Worm (Caenorhabditis elegans) whole organism, young adult: ENCODE results near the gene ensh-1.

Experiments
- B0261.1 ChIP-seq: sonication (generic microtip); optimal IDR thresholded peaks from 2 replicates; lab custom pipeline; 2016; ENCODE audit warnings: mild to moderate bottlenecking, missing genetic modification characterization, moderate library complexity, missing compliant biosample characterization
- C06A6.2 ChIP-seq: fragments of 200-800 bp; sonication (Bioruptor generic); conservative IDR thresholded peaks from 2 replicates; pipeline ENCODE4 v1.3.6; 2022; ENCODE audit warnings: missing genetic modification characterization, missing compliant biosample characterization
- D2030.7 ChIP-seq: fragments of 200-800 bp; sonication (Bioruptor generic); IDR thresholded peaks from 2 replicates; pipeline ENCODE4 v1.3.6; 2022; ENCODE audit warnings: missing genetic modification reagents, missing genetic modification characterization, missing compliant biosample characterization
- F22D6.2 ChIP-seq: sonication (generic microtip); optimal IDR thresholded peaks from 2 replicates; lab custom pipeline; 2016; ENCODE audit warnings: mild to moderate bottlenecking, missing genetic modification characterization, missing compliant biosample characterization
- F33H1.4 ChIP-seq: fragments of 200-800 bp; sonication (Bioruptor generic); IDR thresholded peaks from 2 replicates; pipeline ENCODE4 v1.3.6; 2022; ENCODE audit warnings: missing genetic modification reagents, missing genetic modification characterization, missing compliant biosample characterization
- F49E8.2 ChIP-seq: sonication (generic microtip); optimal IDR thresholded peaks from 3 replicates; lab custom pipeline; 2017; ENCODE audit warnings: missing genetic modification characterization, mild to moderate bottlenecking, missing compliant biosample characterization, antibody characterized with exemption, moderate library complexity; ENCODE audit not compliant: insufficient read depth
- F52B5.7 ChIP-seq: sonication (generic microtip); optimal IDR thresholded peaks from 2 replicates; lab custom pipeline; 2016; ENCODE audit warnings: mild to moderate bottlenecking, missing genetic modification characterization, missing compliant biosample characterization
- F55B11.4 ChIP-seq: sonication (generic microtip); optimal IDR thresholded peaks from 2 replicates; lab custom pipeline; 2016; ENCODE audit warnings: missing compliant biosample characterization, missing genetic modification characterization, borderline replicate concordance; ENCODE audit not compliant: insufficient read depth
- K12H6.12 ChIP-seq: fragments of 200-800 bp; sonication (Bioruptor generic); optimal IDR thresholded peaks from 2 replicates; lab custom pipeline; 2018; ENCODE audit warnings: mild to moderate bottlenecking, missing genetic modification characterization, missing compliant biosample characterization
- Y67H2A.10 ChIP-seq: fragments of 200-800 bp; sonication (Bioruptor generic); conservative IDR thresholded peaks from 2 replicates; pipeline ENCODE4 v1.3.6; 2022; ENCODE audit warnings: missing genetic modification reagents, missing genetic modification characterization, missing compliant biosample characterization
- Y95B8A.8 ChIP-seq: fragments of 200-800 bp; sonication (Bioruptor generic); IDR thresholded peaks from 2 replicates; pipeline ENCODE4 v1.3.6; 2022; ENCODE audit warnings: missing genetic modification reagents, missing genetic modification characterization, missing compliant biosample characterization
- aptf-2 ChIP-seq: fragments of 200-800 bp; sonication (Bioruptor generic); conservative IDR thresholded peaks from 2 replicates; pipeline ENCODE4 v1.3.6; 2022; ENCODE audit warnings: missing genetic modification reagents, missing genetic modification characterization, missing compliant biosample characterization
- aptf-3 ChIP-seq: fragments of 200-800 bp; sonication (Bioruptor generic); IDR thresholded peaks from 2 replicates; pipeline ENCODE4 v1.3.6; 2022; ENCODE audit warnings: missing genetic modification characterization, missing compliant biosample characterization
- athp-1 ChIP-seq: sonication (generic microtip); optimal IDR thresholded peaks from 2 replicates; lab custom pipeline; 2017; ENCODE audit warnings: mild to moderate bottlenecking, missing genetic modification characterization, missing compliant biosample characterization
- bed-1 ChIP-seq: fragments of 200-800 bp; sonication (Bioruptor generic); IDR thresholded peaks from 2 replicates; pipeline ENCODE4 v1.3.6; 2022; ENCODE audit warnings: missing genetic modification reagents, missing genetic modification characterization, missing compliant biosample characterization
- cebp-1 ChIP-seq, 2 experiments: fragments of 200-800 bp in 1 of 2; sonication (Bioruptor generic) in 1 of 2; sonication (generic microtip) in 1 of 2; IDR thresholded peaks in 1 of 2; optimal IDR thresholded peaks in 1 of 2; 2 replicates each; pipeline versions ENCODE4 v1.3.6 to Lab custom; 2017 to 2022; ENCODE audit warnings: missing compliant biosample characterization in 2 of 2, missing genetic modification characterization in 2 of 2, mild to moderate bottlenecking in 1 of 2, missing genetic modification reagents in 1 of 2, moderate library complexity in 1 of 2
- cebp-2 ChIP-seq: fragments of 200-800 bp; sonication (Bioruptor generic); IDR thresholded peaks from 2 replicates; pipeline ENCODE4 v1.3.6; 2022; ENCODE audit warnings: missing genetic modification characterization, missing compliant biosample characterization
- ceh-40 ChIP-seq: fragments of 200-800 bp; sonication (Bioruptor generic); IDR thresholded peaks from 2 replicates; pipeline ENCODE4 v1.3.6; 2022; ENCODE audit warnings: missing genetic modification characterization, missing compliant biosample characterization
- ceh-91 ChIP-seq: fragments of 200-800 bp; sonication (Bioruptor generic); IDR thresholded peaks from 2 replicates; pipeline ENCODE4 v1.3.6; 2022; ENCODE audit warnings: missing genetic modification reagents, missing genetic modification characterization, missing compliant biosample characterization
- dox-1 ChIP-seq: fragments of 200-800 bp; sonication (Bioruptor generic); IDR thresholded peaks from 2 replicates; pipeline ENCODE4 v1.3.6; 2022; ENCODE audit warnings: missing genetic modification reagents, missing genetic modification characterization, missing compliant biosample characterization
- egrh-3 ChIP-seq: fragments of 200-800 bp; sonication (Bioruptor generic); IDR thresholded peaks from 2 replicates; pipeline ENCODE4 v1.3.6; 2022; ENCODE audit warnings: missing genetic modification reagents, missing genetic modification characterization, missing compliant biosample characterization
- ets-4 ChIP-seq: fragments of 200-800 bp; sonication (Bioruptor generic); optimal IDR thresholded peaks from 2 replicates; lab custom pipeline; 2018; ENCODE audit warnings: mild to moderate bottlenecking, missing genetic modification characterization, missing compliant biosample characterization
- him-1 ChIP-seq: sonication (generic microtip); optimal IDR thresholded peaks from 2 replicates; lab custom pipeline; 2016; ENCODE audit warnings: missing genotype, missing genetic modification reagents, missing genetic modification characterization, missing compliant biosample characterization
- hlh-12 ChIP-seq: sonication (generic microtip); optimal IDR thresholded peaks from 2 replicates; lab custom pipeline; 2016; ENCODE audit warnings: missing genetic modification characterization, missing compliant biosample characterization
- hmg-1.2 ChIP-seq: fragments of 200-800 bp; sonication (Bioruptor generic); IDR thresholded peaks from 2 replicates; pipeline ENCODE4 v1.3.6; 2022; ENCODE audit warnings: missing genetic modification reagents, missing genetic modification characterization, missing compliant biosample characterization
- hmg-20 ChIP-seq: fragments of 200-800 bp; sonication (Bioruptor generic); IDR thresholded peaks from 2 replicates; pipeline ENCODE4 v1.3.6; 2022; ENCODE audit warnings: missing genetic modification reagents, missing genetic modification characterization, missing compliant biosample characterization
- hrde-1 ChIP-seq: sonication (generic microtip); optimal IDR thresholded peaks from 2 replicates; lab custom pipeline; 2016; ENCODE audit warnings: missing genetic modification characterization, mild to moderate bottlenecking, missing compliant biosample characterization, moderate library complexity, missing genotype, missing genetic modification reagents, borderline replicate concordance
- hsf-1 ChIP-seq: fragments of 200-800 bp; sonication (Bioruptor generic); IDR thresholded peaks from 2 replicates; pipeline ENCODE4 v1.3.6; 2022; ENCODE audit warnings: missing genetic modification reagents, missing genetic modification characterization, missing compliant biosample characterization
- let-607 ChIP-seq, 2 experiments: fragments of 200-800 bp in 1 of 2; sonication (Bioruptor generic) in 1 of 2; sonication (generic microtip) in 1 of 2; optimal IDR thresholded peaks; 2 replicates each; lab custom pipeline; 2016 to 2018; ENCODE audit warnings: mild to moderate bottlenecking in 2 of 2, missing compliant biosample characterization in 2 of 2, missing genetic modification characterization in 2 of 2, moderate library complexity in 2 of 2, missing genotype in 1 of 2
- lir-1 ChIP-seq: fragments of 200-800 bp; sonication (Bioruptor generic); conservative IDR thresholded peaks from 2 replicates; pipeline ENCODE4 v1.3.6; 2022; ENCODE audit warnings: missing genetic modification reagents, missing genetic modification characterization, missing compliant biosample characterization
- madf-6 ChIP-seq: fragments of 200-800 bp; sonication (Bioruptor generic); IDR thresholded peaks from 2 replicates; pipeline ENCODE4 v1.3.6; 2022; ENCODE audit warnings: missing genetic modification reagents, missing genetic modification characterization, missing compliant biosample characterization
- mcd-1 ChIP-seq: fragments of 200-800 bp; sonication (Bioruptor generic); IDR thresholded peaks from 2 replicates; pipeline ENCODE4 v1.3.6; 2022; ENCODE audit warnings: missing genetic modification reagents, missing genetic modification characterization, missing compliant biosample characterization
- nhr-120 ChIP-seq: fragments of 200-800 bp; sonication (Bioruptor generic); IDR thresholded peaks from 2 replicates; pipeline ENCODE4 v1.3.6; 2022; ENCODE audit warnings: missing genetic modification characterization, missing compliant biosample characterization
- nhr-80 ChIP-seq: sonication (generic microtip); optimal IDR thresholded peaks from 2 replicates; lab custom pipeline; 2016; ENCODE audit warnings: missing genetic modification characterization, missing compliant biosample characterization
- pbrm-1 ChIP-seq: fragments of 200-800 bp; sonication (Bioruptor generic); IDR thresholded peaks from 2 replicates; pipeline ENCODE4 v1.3.6; 2022; ENCODE audit warnings: missing genetic modification reagents, missing genetic modification characterization, missing compliant biosample characterization
- sdz-38 ChIP-seq: sonication (generic microtip); optimal IDR thresholded peaks from 2 replicates; lab custom pipeline; 2016; ENCODE audit warnings: missing genotype, missing genetic modification characterization, missing compliant biosample characterization
- sea-2 ChIP-seq: fragments of 200-800 bp; sonication (Bioruptor generic); IDR thresholded peaks from 2 replicates; pipeline ENCODE4 v1.3.6; 2022; ENCODE audit warnings: missing genetic modification characterization, missing compliant biosample characterization
- snpc-1.3 ChIP-seq: sonication (generic microtip); optimal IDR thresholded peaks from 2 replicates; lab custom pipeline; 2017; ENCODE audit warnings: missing genetic modification characterization, mild to moderate bottlenecking, missing compliant biosample characterization, antibody characterized with exemption, moderate library complexity, missing genotype, missing genetic modification reagents; ENCODE audit not compliant: insufficient read depth
- snpc-3.4 ChIP-seq: sonication (generic microtip); optimal IDR thresholded peaks from 2 replicates; lab custom pipeline; 2017; ENCODE audit warnings: missing genetic modification characterization, mild to moderate bottlenecking, missing compliant biosample characterization, antibody characterized with exemption, moderate library complexity, missing genotype, missing genetic modification reagents
- somi-1 ChIP-seq: fragments of 200-800 bp; sonication (Bioruptor generic); optimal IDR thresholded peaks from 2 replicates; lab custom pipeline; 2018; ENCODE audit warnings: mild to moderate bottlenecking, missing genetic modification characterization, missing compliant biosample characterization
- tbp1 ChIP-seq: fragments of 200-800 bp; sonication (Bioruptor generic); optimal IDR thresholded peaks from 2 replicates; lab custom pipeline; 2018; ENCODE audit warnings: mild to moderate bottlenecking, missing genetic modification characterization, missing compliant biosample characterization
- ztf-22 ChIP-seq: fragments of 200-800 bp; sonication (Bioruptor generic); optimal IDR thresholded peaks from 2 replicates; lab custom pipeline; 2018; ENCODE audit warnings: mild to moderate bottlenecking, missing genetic modification characterization, moderate library complexity, missing compliant biosample characterization
- ztf-25 ChIP-seq: fragments of 200-800 bp; sonication (Bioruptor generic); IDR thresholded peaks from 2 replicates; pipeline ENCODE4 v1.3.6; 2022; ENCODE audit warnings: missing genetic modification reagents, missing genetic modification characterization, missing compliant biosample characterization
- ztf-3 ChIP-seq: fragments of 200-800 bp; sonication (Bioruptor generic); optimal IDR thresholded peaks from 2 replicates; lab custom pipeline; 2018; ENCODE audit warnings: mild to moderate bottlenecking, missing genetic modification characterization, missing compliant biosample characterization
- ztf-6 ChIP-seq: fragments of 200-800 bp; sonication (Bioruptor generic); IDR thresholded peaks from 2 replicates; pipeline ENCODE4 v1.3.6; 2022; ENCODE audit warnings: missing genetic modification reagents, missing genetic modification characterization, missing compliant biosample characterization

Gene ensh-1

DNA sequence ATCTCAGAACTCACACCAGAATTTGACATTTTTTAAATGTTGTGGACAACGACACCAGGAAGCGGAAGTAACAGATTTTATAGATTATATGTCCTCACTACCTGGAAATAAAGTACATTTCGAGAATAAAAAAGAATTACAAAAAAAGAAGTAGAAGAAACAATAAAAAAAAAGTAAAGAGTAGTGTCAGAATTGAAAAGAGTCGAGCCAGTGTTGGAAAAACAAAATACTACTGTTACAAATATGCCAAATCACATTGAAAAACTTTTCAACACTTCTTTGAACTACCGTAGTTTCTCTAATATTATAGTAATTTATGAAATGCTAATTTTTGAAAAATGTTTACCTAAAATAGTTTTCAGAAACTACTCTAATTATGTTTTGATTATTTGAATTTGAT lies 30.4 kb upstream of the ensh-1 start, which contains the start of gene C06E2.1:
Gene C06E2.1 (minus strand): TSS at position 101 of the 400 bp plus-strand sequence.
- no peak for TF ChIP-seq pbrm-1
- TF ChIP-seq F22D6.2 = no peak
- TF ChIP-seq aptf-2 = no peak
- no peak for TF ChIP-seq athp-1 (tag; lab: Kevin White, UChicago)
- TF ChIP-seq F33H1.4 = no peak
- TF ChIP-seq tbp1 (GFP tag; lab: Kevin White, UChicago) = no peak
- TF ChIP-seq bed-1 (GFP tag; lab: Robert Waterston, UW) = no peak
- no peak for TF ChIP-seq ceh-40 (GFP tag; lab: Robert Waterston, UW)
- TF ChIP-seq F55B11.4 (tag; lab: Kevin White, UChicago) = no peak
- no peak for TF ChIP-seq somi-1 (GFP tag; lab: Kevin White, UChicago)
- no peak for TF ChIP-seq nhr-80 (tag; lab: Kevin White, UChicago)
- TF ChIP-seq ceh-91 (GFP tag; lab: Robert Waterston, UW) = no peak

DNA sequence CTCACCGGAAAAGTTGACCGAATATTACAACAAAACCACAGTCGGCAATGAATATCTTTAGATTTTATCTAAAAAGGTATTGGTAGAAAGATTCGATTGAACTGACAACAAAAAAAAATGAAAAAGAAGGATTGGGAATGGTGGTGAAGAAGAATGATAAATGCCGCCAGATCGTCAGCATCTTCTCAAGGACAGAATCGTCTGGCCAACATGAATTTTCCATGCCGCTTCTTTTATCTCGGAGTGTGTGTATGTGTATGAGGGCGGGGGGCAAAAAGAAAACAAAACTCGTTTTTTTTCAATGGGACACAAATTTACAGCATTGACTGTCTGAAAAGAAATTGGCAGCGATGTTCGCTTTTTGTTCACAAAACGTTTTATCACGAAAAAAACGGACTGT lies 29.3 kb upstream of the ensh-1 start:
- no peak for TF ChIP-seq cebp-1 (GFP tag; IDR thresholded peaks at IDR 0.05; lab: Robert Waterston, UW)
- TF ChIP-seq cebp-1 (tag; optimal IDR thresholded peaks at IDR 0.05; lab: Kevin White, UChicago) = no peak
- no peak for TF ChIP-seq hrde-1 (tag; lab: Kevin White, UChicago)
- no peak for TF ChIP-seq C06A6.2 (GFP tag; lab: Robert Waterston, UW)
- no peak for TF ChIP-seq hsf-1 (GFP tag; lab: Robert Waterston, UW)
- TF ChIP-seq madf-6 (GFP tag; lab: Robert Waterston, UW) = no peak
- TF ChIP-seq lir-1 = no peak
- TF ChIP-seq pbrm-1 = no peak
- TF ChIP-seq F22D6.2 = no peak
- TF ChIP-seq sdz-38 (tag; lab: Kevin White, UChicago) = no peak
- TF ChIP-seq Y95B8A.8 (GFP tag; lab: Robert Waterston, UW) = no peak
- no peak for TF ChIP-seq somi-1 (GFP tag; lab: Kevin White, UChicago)
- no peak for TF ChIP-seq dox-1 (GFP tag; lab: Robert Waterston, UW)
- no peak for TF ChIP-seq let-607 (tag; optimal IDR thresholded peaks at IDR 0.05; lab: Kevin White, UChicago)

DNA sequence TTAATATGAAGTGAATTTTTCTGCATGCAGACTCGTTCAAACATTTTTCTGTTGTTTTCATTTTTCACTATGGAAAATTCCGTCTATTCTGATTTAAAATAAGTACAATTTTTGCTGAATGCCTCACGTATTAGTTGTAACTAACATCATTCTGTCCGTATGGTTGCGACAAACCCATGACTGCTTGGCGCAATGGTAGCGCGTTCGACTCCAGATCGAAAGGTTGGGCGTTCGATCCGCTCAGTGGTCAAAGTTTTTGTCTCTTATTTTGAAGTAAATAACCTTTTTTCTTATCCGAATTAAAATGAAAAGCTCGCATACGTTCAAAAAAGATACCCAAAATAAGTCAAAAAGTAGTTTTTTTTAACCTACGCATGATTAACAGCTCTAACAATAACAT lies 28.0 kb upstream of the ensh-1 start:
- TF ChIP-seq snpc-1.3 (peak; percentile 44), egrh-3 (GFP tag; lab: Robert Waterston, UW) (no peak), K12H6.12 (tag; lab: Kevin White, UChicago) (no peak), nhr-120 (no peak), ztf-3 (no peak), mcd-1 (GFP tag; lab: Robert Waterston, UW) (no peak), ztf-22 (GFP tag; lab: Kevin White, UChicago) (no peak), sea-2 (no peak), F52B5.7 (tag; lab: Kevin White, UChicago) (no peak), hmg-1.2 (GFP tag; lab: Robert Waterston, UW) (0 out of 2 replicates have a peak, but pooled peaks have one; percentile 37), ets-4 (GFP tag; lab: Kevin White, UChicago) (no peak), aptf-3 (no peak), ztf-25 (GFP tag; lab: Robert Waterston, UW) (no peak), ztf-6 (GFP tag; lab: Robert Waterston, UW) (no peak), F49E8.2 (tag; lab: Kevin White, UChicago) (no peak), cebp-2 (GFP tag; lab: Robert Waterston, UW) (no peak), snpc-3.4 (peak; percentile 49), him-1 (tag; lab: Kevin White, UChicago) (peak; percentile 82), hsf-1 (GFP tag; lab: Robert Waterston, UW) (no peak), B0261.1 (tag; lab: Kevin White, UChicago) (peak; percentile 74), hlh-12 (tag; lab: Kevin White, UChicago) (no peak), D2030.7 (GFP tag; lab: Robert Waterston, UW) (no peak), Y67H2A.10 (GFP tag; lab: Robert Waterston, UW) (no peak), hmg-20 (GFP tag; lab: Robert Waterston, UW) (no peak)
